Worm (Caenorhabditis elegans) whole organism, young adult: ENCODE data around the gene ctg-2.

Experiments
- B0261.1 ChIP-seq: sonication (generic microtip); optimal IDR thresholded peaks from 2 replicates; lab custom pipeline; 2016; ENCODE audit warnings: mild to moderate bottlenecking, missing genetic modification characterization, moderate library complexity, missing compliant biosample characterization
- C06A6.2 ChIP-seq: fragments of 200-800 bp; sonication (Bioruptor generic); conservative IDR thresholded peaks from 2 replicates; pipeline ENCODE4 v1.3.6; 2022; ENCODE audit warnings: missing genetic modification characterization, missing compliant biosample characterization
- C17E4.6 ChIP-seq: fragments of 200-800 bp; sonication (Bioruptor generic); IDR thresholded peaks from 2 replicates; pipeline ENCODE4 v1.3.6; 2022; ENCODE audit warnings: missing genetic modification reagents, missing genetic modification characterization, missing compliant biosample characterization
- F37B4.10 ChIP-seq: fragments of 200-800 bp; sonication (Bioruptor generic); IDR thresholded peaks from 2 replicates; pipeline ENCODE4 v1.3.6; 2022; ENCODE audit warnings: missing genetic modification characterization, missing compliant biosample characterization
- F39B2.1 ChIP-seq: fragments of 200-800 bp; sonication (Bioruptor generic); IDR thresholded peaks from 2 replicates; pipeline ENCODE4 v1.3.6; 2022; ENCODE audit warnings: missing genetic modification reagents, missing genetic modification characterization, missing compliant biosample characterization
- F52B5.7 ChIP-seq: sonication (generic microtip); optimal IDR thresholded peaks from 2 replicates; lab custom pipeline; 2016; ENCODE audit warnings: mild to moderate bottlenecking, missing genetic modification characterization, missing compliant biosample characterization
- F57C9.4 ChIP-seq: sonication (generic microtip); optimal IDR thresholded peaks from 2 replicates; lab custom pipeline; 2017; ENCODE audit warnings: mild to moderate bottlenecking, missing genetic modification characterization, missing compliant biosample characterization
- K11D2.4 ChIP-seq: fragments of 200-800 bp; sonication (Bioruptor generic); IDR thresholded peaks from 2 replicates; pipeline ENCODE4 v1.3.6; 2022; ENCODE audit warnings: missing genetic modification reagents, missing genetic modification characterization, missing compliant biosample characterization
- K12H6.12 ChIP-seq: fragments of 200-800 bp; sonication (Bioruptor generic); optimal IDR thresholded peaks from 2 replicates; lab custom pipeline; 2018; ENCODE audit warnings: mild to moderate bottlenecking, missing genetic modification characterization, missing compliant biosample characterization
- ZK185.1 ChIP-seq: sonication (generic microtip); optimal IDR thresholded peaks from 2 replicates; lab custom pipeline; 2016; ENCODE audit warnings: mild to moderate bottlenecking, missing genetic modification characterization, missing compliant biosample characterization; ENCODE audit not compliant: poor library complexity, severe bottlenecking
- athp-1 ChIP-seq: sonication (generic microtip); optimal IDR thresholded peaks from 2 replicates; lab custom pipeline; 2017; ENCODE audit warnings: mild to moderate bottlenecking, missing genetic modification characterization, missing compliant biosample characterization
- attf-5 ChIP-seq: fragments of 200-800 bp; sonication (Bioruptor generic); optimal IDR thresholded peaks from 2 replicates; lab custom pipeline; 2018; ENCODE audit warnings: mild to moderate bottlenecking, missing genetic modification characterization, missing compliant biosample characterization
- cebp-1 ChIP-seq, 2 experiments: fragments of 200-800 bp in 1 of 2; sonication (Bioruptor generic) in 1 of 2; sonication (generic microtip) in 1 of 2; IDR thresholded peaks in 1 of 2; optimal IDR thresholded peaks in 1 of 2; 2 replicates each; pipeline versions ENCODE4 v1.3.6 to Lab custom; 2017 to 2022; ENCODE audit warnings: missing compliant biosample characterization in 2 of 2, missing genetic modification characterization in 2 of 2, mild to moderate bottlenecking in 1 of 2, missing genetic modification reagents in 1 of 2, moderate library complexity in 1 of 2
- ceh-27 ChIP-seq: fragments of 200-800 bp; sonication (Bioruptor generic); optimal IDR thresholded peaks from 2 replicates; lab custom pipeline; 2018; ENCODE audit warnings: mild to moderate bottlenecking, missing genetic modification characterization, moderate library complexity, missing compliant biosample characterization
- dpff-1 ChIP-seq: sonication (generic microtip); optimal IDR thresholded peaks from 2 replicates; lab custom pipeline; 2017; ENCODE audit warnings: mild to moderate bottlenecking, missing genetic modification characterization, missing compliant biosample characterization
- egl-18 ChIP-seq: fragments of 200-800 bp; sonication (Bioruptor generic); IDR thresholded peaks from 2 replicates; pipeline ENCODE4 v1.3.6; 2022; ENCODE audit warnings: missing genetic modification reagents, missing genetic modification characterization, missing compliant biosample characterization
- him-1 ChIP-seq: sonication (generic microtip); optimal IDR thresholded peaks from 2 replicates; lab custom pipeline; 2016; ENCODE audit warnings: missing genotype, missing genetic modification reagents, missing genetic modification characterization, missing compliant biosample characterization
- hlh-12 ChIP-seq: sonication (generic microtip); optimal IDR thresholded peaks from 2 replicates; lab custom pipeline; 2016; ENCODE audit warnings: missing genetic modification characterization, missing compliant biosample characterization
- hmg-1.2 ChIP-seq: fragments of 200-800 bp; sonication (Bioruptor generic); IDR thresholded peaks from 2 replicates; pipeline ENCODE4 v1.3.6; 2022; ENCODE audit warnings: missing genetic modification reagents, missing genetic modification characterization, missing compliant biosample characterization
- hrde-1 ChIP-seq: sonication (generic microtip); optimal IDR thresholded peaks from 2 replicates; lab custom pipeline; 2016; ENCODE audit warnings: missing genetic modification characterization, mild to moderate bottlenecking, missing compliant biosample characterization, moderate library complexity, missing genotype, missing genetic modification reagents, borderline replicate concordance
- lag-1 ChIP-seq: fragments of 200-800 bp; sonication (Bioruptor generic); IDR thresholded peaks from 2 replicates; pipeline ENCODE4 v1.3.6; 2022; ENCODE audit warnings: missing genetic modification reagents, missing genetic modification characterization, missing compliant biosample characterization
- let-526 ChIP-seq: fragments of 200-800 bp; sonication (Bioruptor generic); IDR thresholded peaks from 2 replicates; pipeline ENCODE4 v1.3.6; 2022; ENCODE audit warnings: missing genetic modification reagents, missing genetic modification characterization, missing compliant biosample characterization
- madf-8 ChIP-seq: fragments of 200-800 bp; sonication (Bioruptor generic); conservative IDR thresholded peaks from 2 replicates; pipeline ENCODE4 v1.3.6; 2022; ENCODE audit warnings: missing genetic modification reagents, missing genetic modification characterization, missing compliant biosample characterization
- mes-4 ChIP-seq: sonication (generic microtip); optimal IDR thresholded peaks from 2 replicates; lab custom pipeline; 2016; ENCODE audit warnings: missing genotype, missing genetic modification characterization, missing compliant biosample characterization
- nhr-27 ChIP-seq: fragments of 200-800 bp; sonication (Bioruptor generic); optimal IDR thresholded peaks from 2 replicates; lab custom pipeline; 2018; ENCODE audit warnings: mild to moderate bottlenecking, missing genetic modification characterization, moderate library complexity, missing compliant biosample characterization
- nhr-80 ChIP-seq: sonication (generic microtip); optimal IDR thresholded peaks from 2 replicates; lab custom pipeline; 2016; ENCODE audit warnings: missing genetic modification characterization, missing compliant biosample characterization
- pbrm-1 ChIP-seq: fragments of 200-800 bp; sonication (Bioruptor generic); IDR thresholded peaks from 2 replicates; pipeline ENCODE4 v1.3.6; 2022; ENCODE audit warnings: missing genetic modification reagents, missing genetic modification characterization, missing compliant biosample characterization
- repo-1 ChIP-seq: sonication (generic microtip); optimal IDR thresholded peaks from 2 replicates; lab custom pipeline; 2017; ENCODE audit warnings: mild to moderate bottlenecking, missing genetic modification characterization, missing compliant biosample characterization
- sea-2 ChIP-seq: fragments of 200-800 bp; sonication (Bioruptor generic); IDR thresholded peaks from 2 replicates; pipeline ENCODE4 v1.3.6; 2022; ENCODE audit warnings: missing genetic modification characterization, missing compliant biosample characterization
- snpc-1.3 ChIP-seq: sonication (generic microtip); optimal IDR thresholded peaks from 2 replicates; lab custom pipeline; 2017; ENCODE audit warnings: missing genetic modification characterization, mild to moderate bottlenecking, missing compliant biosample characterization, antibody characterized with exemption, moderate library complexity, missing genotype, missing genetic modification reagents; ENCODE audit not compliant: insufficient read depth
- snpc-3.4 ChIP-seq: sonication (generic microtip); optimal IDR thresholded peaks from 2 replicates; lab custom pipeline; 2017; ENCODE audit warnings: missing genetic modification characterization, mild to moderate bottlenecking, missing compliant biosample characterization, antibody characterized with exemption, moderate library complexity, missing genotype, missing genetic modification reagents
- tbp1 ChIP-seq: fragments of 200-800 bp; sonication (Bioruptor generic); optimal IDR thresholded peaks from 2 replicates; lab custom pipeline; 2018; ENCODE audit warnings: mild to moderate bottlenecking, missing genetic modification characterization, missing compliant biosample characterization
- tbx-9 ChIP-seq: sonication (generic microtip); optimal IDR thresholded peaks from 2 replicates; lab custom pipeline; 2016; ENCODE audit warnings: borderline replicate concordance, missing genetic modification characterization, inconsistent platforms, missing compliant biosample characterization
- unc-62 ChIP-seq: fragments of 150-350 bp; optimal IDR thresholded peaks from 2 replicates; lab custom pipeline; 2014; ENCODE audit warnings: missing biosample characterization, missing genetic modification reagents, missing genetic modification characterization
- xnd-1 ChIP-seq: sonication (generic microtip); optimal IDR thresholded peaks from 2 replicates; lab custom pipeline; 2016; ENCODE audit warnings: missing genotype, missing genetic modification reagents, missing genetic modification characterization, missing compliant biosample characterization
- ztf-18 ChIP-seq: sonication (generic microtip); optimal IDR thresholded peaks from 2 replicates; lab custom pipeline; 2016; ENCODE audit warnings: missing genotype, mild to moderate bottlenecking, missing genetic modification characterization, missing compliant biosample characterization
- ztf-25 ChIP-seq: fragments of 200-800 bp; sonication (Bioruptor generic); IDR thresholded peaks from 2 replicates; pipeline ENCODE4 v1.3.6; 2022; ENCODE audit warnings: missing genetic modification reagents, missing genetic modification characterization, missing compliant biosample characterization
- ztf-3 ChIP-seq: fragments of 200-800 bp; sonication (Bioruptor generic); optimal IDR thresholded peaks from 2 replicates; lab custom pipeline; 2018; ENCODE audit warnings: mild to moderate bottlenecking, missing genetic modification characterization, missing compliant biosample characterization

ctg-2 gene

ce11 chrII:8531181-8531759 is 16.4 kb downstream of the ctg-2 start, which contains the start of gene gldi-7:
TSS of gene gldi-7 (minus strand) at chrII:8531222.
- TF ChIP-seq unc-62 = no peak
- TF ChIP-seq nhr-80 (tag; lab: Kevin White, UChicago) = peak; percentile 33

- TF ChIP-seq hmg-1.2 = peak; percentile 36; the same call in 1 of the 2 replicates
- TF ChIP-seq K12H6.12 = no peak
These were observed 17.2 kb downstream of the ctg-2 start for ce11 chrII:8532015-8532414.

- TF ChIP-seq dpff-1 (tag; lab: Kevin White, UChicago) = no peak
- no peak for TF ChIP-seq F39B2.1
- no peak for TF ChIP-seq xnd-1 (tag; lab: Kevin White, UChicago)
- no peak for TF ChIP-seq ceh-27 (GFP tag; lab: Kevin White, UChicago)
- no peak for TF ChIP-seq hlh-12 (tag; lab: Kevin White, UChicago)
- TF ChIP-seq nhr-27 (tag; lab: Kevin White, UChicago) = no peak
These were observed 21.2 kb downstream of the ctg-2 start, which contains the start of gene W01C9.2 for ce11 chrII:8536060-8536459. TSS of gene W01C9.2 (plus strand) at chrII:8536360.

- TF ChIP-seq pbrm-1 (GFP tag; lab: Robert Waterston, UW) (no peak), mes-4 (tag; lab: Kevin White, UChicago) (no peak)
These were observed 25.6 kb downstream of the ctg-2 start, which contains the start of gene pqn-73 for ce11 chrII:8540412-8540811. TSS of gene pqn-73 (plus strand) at chrII:8540712.

ce11 chrII:8545315-8545714 is 30.5 kb downstream of the ctg-2 start, which contains the start of gene decr-1.2:
TSS of gene decr-1.2 (plus strand) at chrII:8545615.
- TF ChIP-seq tbx-9 (tag; lab: Kevin White, UChicago) = no peak
- no peak for TF ChIP-seq snpc-3.4 (tag; lab: Kevin White, UChicago)
- TF ChIP-seq snpc-1.3 (tag; lab: Kevin White, UChicago) = no peak
- TF ChIP-seq C17E4.6 (GFP tag; lab: Robert Waterston, UW) = no peak
- no peak for TF ChIP-seq egl-18
- TF ChIP-seq F52B5.7 (tag; lab: Kevin White, UChicago) = no peak
- no peak for TF ChIP-seq repo-1 (tag; lab: Kevin White, UChicago)
- no peak for TF ChIP-seq ztf-18 (tag; lab: Kevin White, UChicago)
- no peak for TF ChIP-seq F37B4.10 (GFP tag; lab: Robert Waterston, UW)

- TF ChIP-seq B0261.1 (peak; percentile 90), athp-1 (no peak), him-1 (tag; lab: Kevin White, UChicago) (peak; percentile 82), lag-1 (GFP tag; lab: Robert Waterston, UW) (peak; percentile 85; the same call in 1 of the 2 replicates), ZK185.1 (tag; lab: Kevin White, UChicago) (peak; percentile 88), cebp-1 (GFP tag; IDR thresholded peaks at IDR 0.05; lab: Robert Waterston, UW) (peak; percentile 58; the same call in 1 of the 2 replicates), cebp-1 (tag; optimal IDR thresholded peaks at IDR 0.05; lab: Kevin White, UChicago) (no peak), C06A6.2 (peak; percentile 65), ztf-25 (GFP tag; lab: Robert Waterston, UW) (peak; percentile 71; the same call in 1 of the 2 replicates), hrde-1 (peak; percentile 72), snpc-3.4 (tag; lab: Kevin White, UChicago) (peak; percentile 87), tbp1 (GFP tag; lab: Kevin White, UChicago) (peak; percentile 96), F37B4.10 (GFP tag; lab: Robert Waterston, UW) (0 out of 2 replicates have a peak, but pooled peaks have one; percentile 73), madf-8 (GFP tag; lab: Robert Waterston, UW) (no peak), F39B2.1 (no peak), let-526 (GFP tag; lab: Robert Waterston, UW) (no peak), sea-2 (GFP tag; lab: Robert Waterston, UW) (no peak), ztf-3 (GFP tag; lab: Kevin White, UChicago) (no peak), K11D2.4 (GFP tag; lab: Robert Waterston, UW) (no peak; the same call in 1 of the 2 replicates), repo-1 (tag; lab: Kevin White, UChicago) (peak; percentile 85), F57C9.4 (peak; percentile 69), attf-5 (GFP tag; lab: Kevin White, UChicago) (no peak)
These were observed 32.1 kb downstream of the ctg-2 start for ce11 chrII:8546975-8547374.
